Worm (Caenorhabditis elegans) whole organism, young adult: ENCODE data around the gene T28C6.7.

Experiments used
- ZK185.1 ChIP-seq: sonication (generic microtip); optimal IDR thresholded peaks from 2 replicates; lab custom pipeline; 2016; ENCODE audit warnings: mild to moderate bottlenecking, missing genetic modification characterization, missing compliant biosample characterization; ENCODE audit not compliant: poor library complexity, severe bottlenecking
- rpc-1 ChIP-seq, 2 experiments: fragments of 150-350 bp in 1 of 2; sonication (generic microtip) in 1 of 2; optimal IDR thresholded peaks; 2 replicates each; lab custom pipeline; 2014 to 2018; ENCODE audit warnings: missing biosample characterization in 1 of 2, missing genetic modification characterization in 1 of 2, missing genetic modification reagents in 1 of 2, missing genotype in 1 of 2

ce11 chrIV:8830591-8830990, 3.0 kb downstream of the T28C6.7 start, which contains the start of gene T28C6.8:
- TF ChIP-seq rpc-1 (optimal IDR thresholded peaks at IDR 0.05; lab: Kevin White, UChicago): no peak
- TF ChIP-seq rpc-1 (tag; optimal IDR thresholded peaks at IDR 0.05; lab: Kevin White, UChicago): no peak
- no peak for TF ChIP-seq ZK185.1
